Worm (Caenorhabditis elegans): Measurements from ENCODE around the gene oac-41.

DNA sequence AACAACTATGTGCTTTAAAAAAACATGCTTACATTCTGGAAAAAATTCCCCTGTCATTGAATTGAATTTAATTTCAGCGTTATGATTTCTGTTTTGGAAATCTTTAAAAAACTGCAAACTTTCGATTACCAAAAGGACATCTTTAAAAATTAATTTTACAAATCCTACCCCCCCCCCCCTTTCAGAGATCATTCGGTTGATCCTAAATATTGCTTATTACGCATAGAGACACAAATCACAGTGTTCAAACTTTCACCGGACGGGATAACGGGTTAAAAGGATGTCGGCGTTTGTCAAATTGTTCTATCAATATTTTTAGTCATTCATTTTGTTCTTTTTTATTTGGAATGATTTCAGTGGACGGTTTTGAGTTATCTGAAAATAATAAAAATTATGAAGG lies 11.3 kb upstream of the oac-41 start, which contains the start of gene C25E10.4:
- TF ChIP-seq aly-2 (tag; optimal IDR thresholded peaks at IDR 0.05) = no peak
- no peak for TF ChIP-seq elt-3 (tag; optimal IDR thresholded peaks at IDR 0.05)
- TF ChIP-seq lin-13 (GFP tag; optimal IDR thresholded peaks at IDR 0.05) = no peak
- no peak for TF ChIP-seq nhr-77 (tag; optimal IDR thresholded peaks at IDR 0.05)
- TF ChIP-seq nhr-237 (tag; optimal IDR thresholded peaks at IDR 0.05) = no peak
- no peak for TF ChIP-seq ztf-4 (tag; optimal IDR thresholded peaks at IDR 0.05)
- TF ChIP-seq nhr-11 (tag; optimal IDR thresholded peaks at IDR 0.05) = no peak
